Worm (Caenorhabditis elegans) whole organism, L4 larva: ENCODE results near the gene C25H3.7.

Source experiments
- T20F7.1 ChIP-seq: fragments of 200-800 bp; sonication (Bioruptor generic); optimal IDR thresholded peaks from 2 replicates; lab custom pipeline; 2018; ENCODE audit warnings: mild to moderate bottlenecking, missing genetic modification characterization, missing compliant biosample characterization
- jun-1 ChIP-seq: fragments of 150-350 bp; optimal IDR thresholded peaks from 2 replicates; lab custom pipeline; 2014; ENCODE audit warnings: missing biosample characterization, missing genetic modification reagents, missing genetic modification characterization
- unc-39 ChIP-seq: sonication (generic microtip); optimal IDR thresholded peaks from 2 replicates; lab custom pipeline; 2017; ENCODE audit warnings: missing biosample characterization, missing genetic modification characterization

- TF ChIP-seq unc-39 (tag; lab: Kevin White, UChicago) (no peak), T20F7.1 (no peak), jun-1 (tag; lab: Kevin White, UChicago) (no peak)
These were observed 30.1 kb upstream of the C25H3.7 start, which contains the start of the genes C25H3.10 and C25H3.1 for ce11 chrII:5698869-5699268.
